Fruit fly (Drosophila melanogaster): ENCODE data around the gene Hira.
A peak's percentile ranks its signal among the peaks of the same experiment; 100 is the strongest.

The Hira gene

dm6 chrX:7706398-7707349 is 15.2 kb upstream of the Hira start (continued):
- peak; percentile 97 for TF ChIP-seq sens (GFP tag)
- TF ChIP-seq CG4404 (GFP tag; IDR thresholded peaks at IDR 0.05) = peak; percentile 96
- TF ChIP-seq ac (GFP tag; optimal IDR thresholded peaks at IDR 0.05) = peak; percentile 81
- TF ChIP-seq p53 (GFP tag; optimal IDR thresholded peaks at IDR 0.05) = no peak
- peak; percentile 96 for TF ChIP-seq CG7987 (GFP tag; optimal IDR thresholded peaks at IDR 0.05)
- peak; percentile 94 for TF ChIP-seq Gsc (GFP tag; IDR thresholded peaks at IDR 0.05)
- peak; percentile 72 for TF ChIP-seq Antp (GFP tag; optimal IDR thresholded peaks at IDR 0.05)
- TF ChIP-seq Dfd (GFP tag; optimal IDR thresholded peaks at IDR 0.05) = no peak
- peak in 1 of 2 experiments; percentile 64 for TF ChIP-seq crp (GFP tag; optimal IDR thresholded peaks at IDR 0.05)
- peak; percentile 85 for TF ChIP-seq CG17802 (tag; optimal IDR thresholded peaks at IDR 0.05)
- TF ChIP-seq sima (GFP tag; optimal IDR thresholded peaks at IDR 0.05) = peak; percentile 56
- peak; percentile 98 for TF ChIP-seq toy (GFP tag; IDR thresholded peaks at IDR 0.05)
- TF ChIP-seq CG6813 (GFP tag; optimal IDR thresholded peaks at IDR 0.05) = peak; percentile 97
- no peak for TF ChIP-seq Tbp (GFP tag; optimal IDR thresholded peaks at IDR 0.05)
- TF ChIP-seq CG4282 (GFP tag; optimal IDR thresholded peaks at IDR 0.05) = no peak
- TF ChIP-seq Lim3 (GFP tag; IDR thresholded peaks at IDR 0.05) = peak; percentile 95
- peak; percentile 99 for TF ChIP-seq CG15269 (tag; optimal IDR thresholded peaks at IDR 0.05)
- peak; percentile 86 for TF ChIP-seq bab2 (GFP tag; optimal IDR thresholded peaks at IDR 0.05)
- peak; percentile 96 for TF ChIP-seq sqz (GFP tag; optimal IDR thresholded peaks at IDR 0.05)
- peak; percentile 98 for TF ChIP-seq gce (GFP tag; IDR thresholded peaks at IDR 0.05)
- peak; percentile 96 for TF ChIP-seq CG10979 (tag; optimal IDR thresholded peaks at IDR 0.05)
- TF ChIP-seq chm (GFP tag; IDR thresholded peaks at IDR 0.05) = peak; percentile 98
- no peak for TF ChIP-seq tna (GFP tag; IDR thresholded peaks at IDR 0.05; ENCODE audit: partially characterized antibody)
- TF ChIP-seq Ada2b (GFP tag; IDR thresholded peaks at IDR 0.05) = peak; percentile 99
- TF ChIP-seq dmrt11E (tag; optimal IDR thresholded peaks at IDR 0.05) = peak; percentile 91
- no peak for TF ChIP-seq btn (GFP tag; optimal IDR thresholded peaks at IDR 0.05)
- TF ChIP-seq klu (GFP tag; IDR thresholded peaks at IDR 0.05) = peak; percentile 95
- peak; percentile 82 for TF ChIP-seq CG7786 (GFP tag; optimal IDR thresholded peaks at IDR 0.05)
- TF ChIP-seq tup (GFP tag; optimal IDR thresholded peaks at IDR 0.05) = peak; percentile 84

- TF ChIP-seq PHDP (tag; optimal IDR thresholded peaks at IDR 0.05) = no peak
- TF ChIP-seq HLH54F (GFP tag; optimal IDR thresholded peaks at IDR 0.05) = no peak
- TF ChIP-seq pros (GFP tag; optimal IDR thresholded peaks at IDR 0.05) = no peak
- TF ChIP-seq E2f1 (GFP tag; IDR thresholded peaks at IDR 0.05) = no peak
- TF ChIP-seq CG4328 (GFP tag; optimal IDR thresholded peaks at IDR 0.05) = no peak
- TF ChIP-seq D19A (tag; optimal IDR thresholded peaks at IDR 0.05) = peak; percentile 84
- TF ChIP-seq fd96Cb (tag; optimal IDR thresholded peaks at IDR 0.05) = no peak
- TF ChIP-seq dmrt11E (tag; optimal IDR thresholded peaks at IDR 0.05) = peak; percentile 1
- TF ChIP-seq onecut (GFP tag; IDR thresholded peaks at IDR 0.05) = no peak
- TF ChIP-seq Sin3A (optimal IDR thresholded peaks at IDR 0.05) = no peak
- TF ChIP-seq CG6254 (GFP tag; optimal IDR thresholded peaks at IDR 0.05) = no peak
- no peak for TF ChIP-seq ewg (GFP tag; optimal IDR thresholded peaks at IDR 0.05)
- TF ChIP-seq her (GFP tag; optimal IDR thresholded peaks at IDR 0.05) = no peak
- TF ChIP-seq CG10959 (GFP tag; IDR thresholded peaks at IDR 0.05) = no peak
- no peak for TF ChIP-seq Opbp (GFP tag; IDR thresholded peaks at IDR 0.05; ENCODE audit: partially characterized antibody)
- TF ChIP-seq chn (GFP tag; optimal IDR thresholded peaks at IDR 0.05) = no peak
- TF ChIP-seq CG15696 (tag; optimal IDR thresholded peaks at IDR 0.05) = peak; percentile 32
- TF ChIP-seq CG10321 (GFP tag; IDR thresholded peaks at IDR 0.05) = no peak
- no peak for TF ChIP-seq Sox102F (GFP tag; optimal IDR thresholded peaks at IDR 0.05)
- no peak for TF ChIP-seq Tbp (GFP tag; optimal IDR thresholded peaks at IDR 0.05)
- TF ChIP-seq Bgb (GFP tag; IDR thresholded peaks at IDR 0.05; ENCODE audit: partially characterized antibody) = no peak
These were observed 14.3 kb upstream of the Hira start for dm6 chrX:7707350-7708241.
